Fruit fly (Drosophila melanogaster): ENCODE data around the gene GatA.
A peak's percentile ranks its signal among the peaks of the same experiment; 100 is the strongest.

Gene GatA

DNA sequence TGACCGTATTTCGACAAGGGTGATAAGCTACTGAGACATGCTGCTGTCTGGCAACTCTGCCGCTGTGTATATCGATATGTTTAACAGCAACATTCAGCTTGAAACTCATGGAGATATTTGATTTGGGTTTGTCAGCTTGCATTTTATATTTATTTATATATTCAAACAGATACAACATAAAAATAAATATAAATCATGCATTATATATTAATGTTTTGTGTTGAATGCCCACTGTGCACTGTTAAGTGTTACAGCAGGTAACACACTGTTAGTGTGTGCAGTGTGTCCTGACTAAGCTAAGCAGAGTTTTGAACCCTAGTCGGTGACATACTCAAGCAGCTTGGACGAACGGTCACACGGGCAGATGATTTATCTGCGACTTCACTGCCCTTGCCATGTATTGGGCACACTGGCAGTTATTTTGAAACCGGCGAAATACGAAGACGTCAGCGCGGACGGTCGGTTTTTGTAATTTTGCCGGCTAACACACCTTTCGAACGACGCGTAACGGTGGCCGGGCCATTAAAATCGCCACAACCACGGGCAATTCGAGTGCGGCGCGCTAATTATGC, 45.0 kb downstream of the GatA start, which contains the start of the genes snRNP-U1-C and gukh (continued):
- peak; percentile 74 for TF ChIP-seq Nf-YC (tag; optimal IDR thresholded peaks at IDR 0.05)
- peak; percentile 86 for TF ChIP-seq MBD-R2 (GFP tag; IDR thresholded peaks at IDR 0.05)
- TF ChIP-seq dan (GFP tag; IDR thresholded peaks at IDR 0.05) = no peak
- TF ChIP-seq sd (tag; optimal IDR thresholded peaks at IDR 0.05) = peak; percentile 66
- no peak for TF ChIP-seq CG3163 (GFP tag; optimal IDR thresholded peaks at IDR 0.05)
- TF ChIP-seq fu2 (GFP tag; optimal IDR thresholded peaks at IDR 0.05) = peak; percentile 5
- TF ChIP-seq Vsx1 (GFP tag; optimal IDR thresholded peaks at IDR 0.05) = peak; percentile 31
- peak; percentile 87 for TF ChIP-seq unpg (GFP tag; optimal IDR thresholded peaks at IDR 0.05)
- TF ChIP-seq sim (GFP tag; IDR thresholded peaks at IDR 0.05) = 0 out of 2 replicates have a peak, but pooled peaks have one; percentile 24
- peak; percentile 41 for TF ChIP-seq Bteb2 (GFP tag; optimal IDR thresholded peaks at IDR 0.05)
- TF ChIP-seq B-H1 (GFP tag; IDR thresholded peaks at IDR 0.05) = peak; percentile 54; the same call in 1 of the 3 replicates
- no peak for TF ChIP-seq Bdp1 (GFP tag; optimal IDR thresholded peaks at IDR 0.05)
- TF ChIP-seq CG11504 (tag; optimal IDR thresholded peaks at IDR 0.05) = peak; percentile 83
- peak; percentile 67 for TF ChIP-seq zen (tag; optimal IDR thresholded peaks at IDR 0.05)
- TF ChIP-seq gce (GFP tag; IDR thresholded peaks at IDR 0.05) = peak; percentile 29; the same call in 1 of the 3 replicates
- TF ChIP-seq Hr39 (optimal IDR thresholded peaks at IDR 0.05) = no peak
- TF ChIP-seq pzg (GFP tag; optimal IDR thresholded peaks at IDR 0.05) = peak; percentile 98
- TF ChIP-seq Ssrp (tag; optimal IDR thresholded peaks at IDR 0.05) = peak; percentile 59
- TF ChIP-seq CG31224 (GFP tag; IDR thresholded peaks at IDR 0.05) = peak; percentile 75
- peak; percentile 70 for TF ChIP-seq Abd-B (GFP tag; optimal IDR thresholded peaks at IDR 0.05)
- TF ChIP-seq CG12769 (tag; optimal IDR thresholded peaks at IDR 0.05) = peak; percentile 91
- peak; percentile 72 for TF ChIP-seq knrl (GFP tag; IDR thresholded peaks at IDR 0.05; ENCODE audit: partially characterized antibody)
- peak; percentile 45 for TF ChIP-seq nom (GFP tag; optimal IDR thresholded peaks at IDR 0.05)
- no peak for TF ChIP-seq CG12071 (GFP tag; optimal IDR thresholded peaks at IDR 0.05)
- TF ChIP-seq CG1529 (GFP tag; optimal IDR thresholded peaks at IDR 0.05) = peak; percentile 52
- TF ChIP-seq slou (GFP tag; optimal IDR thresholded peaks at IDR 0.05) = peak; percentile 9
- peak; percentile 53 for TF ChIP-seq disco-r (GFP tag; optimal IDR thresholded peaks at IDR 0.05)
- TF ChIP-seq CG7839 (tag; optimal IDR thresholded peaks at IDR 0.05) = peak; percentile 82
- TF ChIP-seq CG7372 (GFP tag; IDR thresholded peaks at IDR 0.05) = peak; percentile 88
- peak; percentile 84 for TF ChIP-seq CG11456 (GFP tag; IDR thresholded peaks at IDR 0.05)
- peak; percentile 65 for TF ChIP-seq CG10979 (tag; optimal IDR thresholded peaks at IDR 0.05)
- peak; percentile 45 for TF ChIP-seq bab2 (GFP tag; optimal IDR thresholded peaks at IDR 0.05)
- peak; percentile 65 for TF ChIP-seq CG11723 (GFP tag; optimal IDR thresholded peaks at IDR 0.05)
- peak; percentile 18 for TF ChIP-seq CG6854 (GFP tag; optimal IDR thresholded peaks at IDR 0.05)
- no peak for TF ChIP-seq CG7745 (tag; optimal IDR thresholded peaks at IDR 0.05)
- TF ChIP-seq ttk (GFP tag; IDR thresholded peaks at IDR 0.05) = peak; percentile 73
- no peak for TF ChIP-seq ftz-f1 (GFP tag; optimal IDR thresholded peaks at IDR 0.05)
- peak; percentile 41 for TF ChIP-seq D19B (GFP tag; optimal IDR thresholded peaks at IDR 0.05)
- peak; percentile 76 for TF ChIP-seq E2f2 (GFP tag; IDR thresholded peaks at IDR 0.05)
- TF ChIP-seq Ptx1 (GFP tag; IDR thresholded peaks at IDR 0.05) = peak; percentile 85
- TF ChIP-seq CG10267 (tag; optimal IDR thresholded peaks at IDR 0.05) = peak; percentile 83
- peak; percentile 80 for TF ChIP-seq Fer1 (GFP tag; optimal IDR thresholded peaks at IDR 0.05)
- TF ChIP-seq CG10209 (GFP tag; optimal IDR thresholded peaks at IDR 0.05) = peak; percentile 78
- TF ChIP-seq CG34422 (GFP tag; IDR thresholded peaks at IDR 0.05) = peak; percentile 95
- peak; percentile 69; the same call in 1 of the 3 replicates for TF ChIP-seq CG2199 (GFP tag; IDR thresholded peaks at IDR 0.05)
- TF ChIP-seq Sry-β (GFP tag; optimal IDR thresholded peaks at IDR 0.05) = peak; percentile 27
- peak; percentile 98 for TF ChIP-seq Jarid2 (GFP tag; optimal IDR thresholded peaks at IDR 0.05)
- no peak for TF ChIP-seq ro (GFP tag; IDR thresholded peaks at IDR 0.05)
- peak; percentile 81 for TF ChIP-seq Mrtf (GFP tag; IDR thresholded peaks at IDR 0.05)
- TF ChIP-seq ac (GFP tag; optimal IDR thresholded peaks at IDR 0.05) = no peak
